Worm (Caenorhabditis elegans) whole organism, late embryonic: ENCODE data around the gene clc-26.

ENCODE experiments used
- F13H6.1 ChIP-seq: sonication (generic microtip); optimal IDR thresholded peaks from 2 replicates; lab custom pipeline; 2016; ENCODE audit warnings: missing genetic modification characterization, missing compliant biosample characterization
- K09A11.1 ChIP-seq: sonication (generic microtip); optimal IDR thresholded peaks from 2 replicates; lab custom pipeline; 2017; ENCODE audit warnings: antibody characterized with exemption, mild to moderate bottlenecking, missing genetic modification characterization, missing compliant biosample characterization; ENCODE audit not compliant: insufficient read depth
- T23F11.4 ChIP-seq: fragments of 200-800 bp; sonication (Bioruptor generic); optimal IDR thresholded peaks from 2 replicates; lab custom pipeline; 2018; ENCODE audit warnings: mild to moderate bottlenecking, missing genetic modification characterization, missing compliant biosample characterization
- Y22D7AL.16 ChIP-seq: sonication (generic microtip); optimal IDR thresholded peaks from 2 replicates; lab custom pipeline; 2016; ENCODE audit warnings: missing genetic modification characterization, missing compliant biosample characterization
- ahr-1 ChIP-seq: sonication (generic microtip); optimal IDR thresholded peaks from 2 replicates; lab custom pipeline; 2016; ENCODE audit warnings: missing genetic modification characterization, missing compliant biosample characterization
- ama-1 ChIP-seq: fragments of 150-350 bp; optimal IDR thresholded peaks from 2 replicates; lab custom pipeline; 2014
- ceh-14 ChIP-seq: sonication (generic microtip); optimal IDR thresholded peaks from 2 replicates; lab custom pipeline; 2016; ENCODE audit warnings: missing genotype, missing genetic modification characterization, missing compliant biosample characterization
- ceh-19 ChIP-seq: fragments of 200-800 bp; sonication (Bioruptor generic); optimal IDR thresholded peaks from 2 replicates; lab custom pipeline; 2018; ENCODE audit warnings: mild to moderate bottlenecking, missing genetic modification characterization, missing compliant biosample characterization
- ceh-24 ChIP-seq: sonication (generic microtip); optimal IDR thresholded peaks from 2 replicates; lab custom pipeline; 2016; ENCODE audit warnings: mild to moderate bottlenecking, missing genetic modification characterization, missing compliant biosample characterization
- ceh-30 ChIP-seq: fragments of 150-350 bp; optimal IDR thresholded peaks from 2 replicates; lab custom pipeline; 2014; ENCODE audit warnings: missing biosample characterization, missing genetic modification characterization
- ceh-31 ChIP-seq: sonication (generic microtip); optimal IDR thresholded peaks from 2 replicates; lab custom pipeline; 2016; ENCODE audit warnings: missing genetic modification characterization, missing compliant biosample characterization
- ceh-34 ChIP-seq: sonication (generic microtip); optimal IDR thresholded peaks from 2 replicates; lab custom pipeline; 2016; ENCODE audit warnings: mild to moderate bottlenecking, missing genetic modification characterization, missing compliant biosample characterization
- ceh-45 ChIP-seq: fragments of 200-800 bp; sonication (Bioruptor generic); IDR thresholded peaks from 2 replicates; pipeline ENCODE4 v1.3.6; 2022; ENCODE audit warnings: missing genetic modification reagents, missing genetic modification characterization, missing compliant biosample characterization
- ceh-48 ChIP-seq: sonication (generic microtip); optimal IDR thresholded peaks from 2 replicates; lab custom pipeline; 2016; ENCODE audit warnings: missing genetic modification characterization, inconsistent platforms, missing compliant biosample characterization
- ceh-6 ChIP-seq: fragments of 200-800 bp; sonication (Bioruptor generic); optimal IDR thresholded peaks from 2 replicates; lab custom pipeline; 2018; ENCODE audit warnings: mild to moderate bottlenecking, missing genetic modification characterization, missing compliant biosample characterization
- che-1 ChIP-seq: sonication (generic microtip); optimal IDR thresholded peaks from 2 replicates; lab custom pipeline; 2016; ENCODE audit warnings: mild to moderate bottlenecking, missing genetic modification characterization, missing compliant biosample characterization
- dmd-4 ChIP-seq: sonication (generic microtip); optimal IDR thresholded peaks from 2 replicates; lab custom pipeline; 2016; ENCODE audit warnings: borderline replicate concordance, missing genetic modification characterization, missing compliant biosample characterization
- dve-1 ChIP-seq: sonication (generic microtip); optimal IDR thresholded peaks from 2 replicates; lab custom pipeline; 2017; ENCODE audit warnings: antibody characterized with exemption, mild to moderate bottlenecking, missing genetic modification characterization, missing compliant biosample characterization
- elt-2 ChIP-seq: sonication (generic microtip); optimal IDR thresholded peaks from 2 replicates; lab custom pipeline; 2016; ENCODE audit warnings: missing genetic modification reagents, missing genetic modification characterization, missing compliant biosample characterization
- eyg-1 ChIP-seq: sonication (generic microtip); optimal IDR thresholded peaks from 2 replicates; lab custom pipeline; 2016; ENCODE audit warnings: missing genotype, missing genetic modification characterization, missing compliant biosample characterization
- fkh-10 ChIP-seq: fragments of 150-350 bp; optimal IDR thresholded peaks from 2 replicates; lab custom pipeline; 2014; ENCODE audit warnings: missing biosample characterization, missing genetic modification reagents, missing genetic modification characterization
- gmeb-2 ChIP-seq: sonication (generic microtip); optimal IDR thresholded peaks from 2 replicates; lab custom pipeline; 2016; ENCODE audit warnings: missing genetic modification characterization, inconsistent platforms, missing compliant biosample characterization
- hlh-13 ChIP-seq: fragments of 200-800 bp; sonication (Bioruptor generic); optimal IDR thresholded peaks from 2 replicates; lab custom pipeline; 2018; ENCODE audit warnings: mild to moderate bottlenecking, missing genetic modification characterization, missing compliant biosample characterization
- hlh-6 ChIP-seq: sonication (generic microtip); optimal IDR thresholded peaks from 2 replicates; lab custom pipeline; 2016; ENCODE audit warnings: missing genotype, missing genetic modification characterization, missing compliant biosample characterization
- hlh-8 ChIP-seq: sonication (generic microtip); optimal IDR thresholded peaks from 2 replicates; lab custom pipeline; 2016; ENCODE audit warnings: missing genotype, missing genetic modification characterization, missing compliant biosample characterization
- lim-6 ChIP-seq: sonication (generic microtip); optimal IDR thresholded peaks from 2 replicates; lab custom pipeline; 2016; ENCODE audit warnings: missing genetic modification characterization, missing compliant biosample characterization
- lin-11 ChIP-seq: fragments of 200-800 bp; sonication (Bioruptor generic); optimal IDR thresholded peaks from 2 replicates; lab custom pipeline; 2018; ENCODE audit warnings: mild to moderate bottlenecking, missing genetic modification characterization, missing compliant biosample characterization
- mec-3 ChIP-seq: sonication (generic microtip); optimal IDR thresholded peaks from 2 replicates; lab custom pipeline; 2016; ENCODE audit warnings: borderline replicate concordance, missing genetic modification characterization, missing compliant biosample characterization
- pax-1 ChIP-seq: fragments of 150-350 bp; optimal IDR thresholded peaks from 2 replicates; lab custom pipeline; 2014; ENCODE audit warnings: missing biosample characterization, missing genetic modification characterization
- pha-4 ChIP-seq: fragments of 150-350 bp; optimal IDR thresholded peaks from 2 replicates; lab custom pipeline; 2018; ENCODE audit warnings: missing biosample characterization, missing genetic modification reagents, missing genetic modification characterization
- pros-1 ChIP-seq: fragments of 150-350 bp; optimal IDR thresholded peaks from 2 replicates; lab custom pipeline; 2014; ENCODE audit warnings: missing biosample characterization, missing genetic modification reagents, missing genetic modification characterization
- ref-2 ChIP-seq: sonication (generic microtip); optimal IDR thresholded peaks from 2 replicates; lab custom pipeline; 2016; ENCODE audit warnings: missing genetic modification characterization, missing compliant biosample characterization
- rnt-1 ChIP-seq: sonication (generic microtip); optimal IDR thresholded peaks from 2 replicates; lab custom pipeline; 2016; ENCODE audit warnings: missing genetic modification characterization, missing compliant biosample characterization
- sdc-2 ChIP-seq: sonication (generic microtip); optimal IDR thresholded peaks from 2 replicates; lab custom pipeline; 2016; ENCODE audit warnings: missing genotype, missing genetic modification characterization, missing compliant biosample characterization
- sox-2 ChIP-seq: fragments of 200-800 bp; sonication (Bioruptor generic); IDR thresholded peaks from 2 replicates; pipeline ENCODE4 v1.3.6; 2022; ENCODE audit warnings: missing genetic modification reagents, missing genetic modification characterization, missing compliant biosample characterization
- tbx-2 ChIP-seq: sonication (generic microtip); optimal IDR thresholded peaks from 2 replicates; lab custom pipeline; 2016; ENCODE audit warnings: missing genetic modification characterization, missing compliant biosample characterization
- tbx-7 ChIP-seq: sonication (generic microtip); optimal IDR thresholded peaks from 2 replicates; lab custom pipeline; 2016; ENCODE audit warnings: missing genotype, missing genetic modification characterization, missing compliant biosample characterization
- ttx-3 ChIP-seq: sonication (generic microtip); optimal IDR thresholded peaks from 2 replicates; lab custom pipeline; 2016; ENCODE audit warnings: missing genetic modification reagents, missing genetic modification characterization, missing compliant biosample characterization
- unc-3 ChIP-seq, 2 experiments: fragments of 200-800 bp in 1 of 2; sonication (Bioruptor generic) in 1 of 2; sonication (generic microtip) in 1 of 2; conservative IDR thresholded peaks in 1 of 2; optimal IDR thresholded peaks in 1 of 2; 2 replicates each; pipeline versions ENCODE4 v1.3.6 to Lab custom; 2016 to 2022; ENCODE audit warnings: missing compliant biosample characterization in 2 of 2, missing genetic modification characterization in 2 of 2, missing genetic modification reagents in 1 of 2
- unc-55 ChIP-seq: sonication (generic microtip); optimal IDR thresholded peaks from 2 replicates; lab custom pipeline; 2017; ENCODE audit warnings: missing biosample characterization, missing genetic modification reagents, missing genetic modification characterization
- zip-5 ChIP-seq: sonication (generic microtip); optimal IDR thresholded peaks from 2 replicates; lab custom pipeline; 2016; ENCODE audit warnings: missing genetic modification characterization, missing compliant biosample characterization
- ztf-16 ChIP-seq: sonication (generic microtip); optimal IDR thresholded peaks from 2 replicates; lab custom pipeline; 2017; ENCODE audit warnings: missing genetic modification characterization, missing compliant biosample characterization

The clc-26 gene

ce11 chrIII:1016080-1016479 lies 14.8 kb downstream of the clc-26 start, which contains the start of gene Y34F4.3:
Y34F4.3 (minus strand) TSS chrIII:1016180.
- TF ChIP-seq ama-1 (lab: Kevin White, UChicago) (no peak), rnt-1 (tag; lab: Kevin White, UChicago) (no peak), ceh-45 (GFP tag; lab: Robert Waterston, UW) (no peak), unc-3 (GFP tag; conservative IDR thresholded peaks at IDR 0.05; lab: Robert Waterston, UW) (no peak), unc-3 (tag; optimal IDR thresholded peaks at IDR 0.05; lab: Kevin White, UChicago) (no peak), eyg-1 (tag; lab: Kevin White, UChicago) (no peak), pros-1 (tag; lab: Kevin White, UChicago) (no peak), zip-5 (tag; lab: Kevin White, UChicago) (no peak), hlh-8 (tag; lab: Kevin White, UChicago) (no peak), Y22D7AL.16 (tag; lab: Kevin White, UChicago) (no peak), che-1 (tag; lab: Kevin White, UChicago) (no peak), sdc-2 (tag; lab: Kevin White, UChicago) (no peak), ztf-16 (no peak), ceh-48 (tag; lab: Kevin White, UChicago) (no peak), ahr-1 (tag; lab: Kevin White, UChicago) (no peak)

- TF ChIP-seq pax-1 (no peak), sox-2 (GFP tag; lab: Robert Waterston, UW) (no peak), F13H6.1 (tag; lab: Kevin White, UChicago) (no peak), mec-3 (tag; lab: Kevin White, UChicago) (no peak), ama-1 (lab: Kevin White, UChicago) (no peak), ceh-14 (tag; lab: Kevin White, UChicago) (no peak), sdc-2 (tag; lab: Kevin White, UChicago) (no peak), pha-4 (tag; lab: Kevin White, UChicago) (no peak), che-1 (tag; lab: Kevin White, UChicago) (no peak), unc-55 (GFP tag; lab: Kevin White, UChicago) (no peak), dmd-4 (tag; lab: Kevin White, UChicago) (no peak), dve-1 (no peak), zip-5 (tag; lab: Kevin White, UChicago) (no peak), ceh-19 (no peak), ref-2 (no peak), elt-2 (tag; lab: Kevin White, UChicago) (no peak), fkh-10 (GFP tag; lab: Kevin White, UChicago) (no peak), ceh-34 (tag; lab: Kevin White, UChicago) (no peak)
These were observed 21.1 kb downstream of the clc-26 start, which contains the start of gene clc-24 for ce11 chrIII:1009775-1010174. clc-24 (plus strand) TSS chrIII:1010037.

ce11 chrIII:1008091-1008490 lies 22.8 kb downstream of the clc-26 start, which contains the start of gene clc-27:
clc-27 (plus strand) TSS chrIII:1008391.
- TF ChIP-seq ceh-30 (tag; lab: Kevin White, UChicago): no peak
- TF ChIP-seq ceh-48 (tag; lab: Kevin White, UChicago): no peak
- no peak for TF ChIP-seq T23F11.4 (GFP tag; lab: Kevin White, UChicago)
- no peak for TF ChIP-seq lim-6 (tag; lab: Kevin White, UChicago)
- no peak for TF ChIP-seq ceh-6 (GFP tag; lab: Kevin White, UChicago)
- TF ChIP-seq tbx-7 (tag; lab: Kevin White, UChicago): no peak
- no peak for TF ChIP-seq gmeb-2 (tag; lab: Kevin White, UChicago)
- TF ChIP-seq ttx-3 (tag; lab: Kevin White, UChicago): no peak
- TF ChIP-seq hlh-6 (tag; lab: Kevin White, UChicago): no peak
- TF ChIP-seq zip-5 (tag; lab: Kevin White, UChicago): no peak
- TF ChIP-seq Y22D7AL.16 (tag; lab: Kevin White, UChicago): no peak
- TF ChIP-seq sdc-2 (tag; lab: Kevin White, UChicago): no peak
- no peak for TF ChIP-seq lin-11 (tag; lab: Kevin White, UChicago)
- no peak for TF ChIP-seq ceh-24 (tag; lab: Kevin White, UChicago)
- TF ChIP-seq hlh-13 (GFP tag; lab: Kevin White, UChicago): no peak
- no peak for TF ChIP-seq ceh-31
- TF ChIP-seq tbx-2: no peak
- no peak for TF ChIP-seq K09A11.1 (tag; lab: Kevin White, UChicago)
- TF ChIP-seq pros-1 (tag; lab: Kevin White, UChicago): no peak
- TF ChIP-seq, all 69 proteins: peak for 0
